Worm (Caenorhabditis elegans) whole organism, young adult: ENCODE data around the gene ddl-2.

Experiments
- F22D6.2 ChIP-seq: sonication (generic microtip); optimal IDR thresholded peaks from 2 replicates; lab custom pipeline; 2016; ENCODE audit warnings: mild to moderate bottlenecking, missing genetic modification characterization, missing compliant biosample characterization
- F37B4.10 ChIP-seq: fragments of 200-800 bp; sonication (Bioruptor generic); IDR thresholded peaks from 2 replicates; pipeline ENCODE4 v1.3.6; 2022; ENCODE audit warnings: missing genetic modification characterization, missing compliant biosample characterization
- F39B2.1 ChIP-seq: fragments of 200-800 bp; sonication (Bioruptor generic); IDR thresholded peaks from 2 replicates; pipeline ENCODE4 v1.3.6; 2022; ENCODE audit warnings: missing genetic modification reagents, missing genetic modification characterization, missing compliant biosample characterization
- F57C9.4 ChIP-seq: sonication (generic microtip); optimal IDR thresholded peaks from 2 replicates; lab custom pipeline; 2017; ENCODE audit warnings: mild to moderate bottlenecking, missing genetic modification characterization, missing compliant biosample characterization
- K12H6.12 ChIP-seq: fragments of 200-800 bp; sonication (Bioruptor generic); optimal IDR thresholded peaks from 2 replicates; lab custom pipeline; 2018; ENCODE audit warnings: mild to moderate bottlenecking, missing genetic modification characterization, missing compliant biosample characterization
- T07F8.4 ChIP-seq: sonication (generic microtip); optimal IDR thresholded peaks from 2 replicates; lab custom pipeline; 2016; ENCODE audit warnings: mild to moderate bottlenecking, missing genetic modification characterization, moderate library complexity, missing compliant biosample characterization
- T26A5.8 ChIP-seq: sonication (generic microtip); optimal IDR thresholded peaks from 2 replicates; lab custom pipeline; 2016; ENCODE audit warnings: missing genetic modification characterization, missing compliant biosample characterization
- ama-1 ChIP-seq, 3 experiments: fragments of 150-350 bp in 1 of 3; sonication (generic microtip) in 2 of 3; optimal IDR thresholded peaks; 2 replicates each; lab custom pipeline; 2014 to 2018; ENCODE audit warnings: missing biosample characterization in 2 of 3, missing genetic modification characterization in 2 of 3, missing genetic modification reagents in 2 of 3
- attf-5 ChIP-seq: fragments of 200-800 bp; sonication (Bioruptor generic); optimal IDR thresholded peaks from 2 replicates; lab custom pipeline; 2018; ENCODE audit warnings: mild to moderate bottlenecking, missing genetic modification characterization, missing compliant biosample characterization
- attf-6 ChIP-seq: fragments of 200-800 bp; sonication (Bioruptor generic); IDR thresholded peaks from 2 replicates; pipeline ENCODE4 v1.3.6; 2022; ENCODE audit warnings: missing genetic modification reagents, missing genetic modification characterization, missing compliant biosample characterization
- cebp-2 ChIP-seq: fragments of 200-800 bp; sonication (Bioruptor generic); IDR thresholded peaks from 2 replicates; pipeline ENCODE4 v1.3.6; 2022; ENCODE audit warnings: missing genetic modification characterization, missing compliant biosample characterization
- ceh-79 ChIP-seq: sonication (generic microtip); optimal IDR thresholded peaks from 2 replicates; lab custom pipeline; 2017; ENCODE audit warnings: mild to moderate bottlenecking, missing genetic modification characterization, missing compliant biosample characterization
- dpff-1 ChIP-seq: sonication (generic microtip); optimal IDR thresholded peaks from 2 replicates; lab custom pipeline; 2017; ENCODE audit warnings: mild to moderate bottlenecking, missing genetic modification characterization, missing compliant biosample characterization
- efl-1 ChIP-seq: fragments of 150-350 bp; optimal IDR thresholded peaks from 2 replicates; lab custom pipeline; 2014; ENCODE audit warnings: missing biosample characterization, missing genetic modification reagents, missing genetic modification characterization
- egl-18 ChIP-seq: fragments of 200-800 bp; sonication (Bioruptor generic); IDR thresholded peaks from 2 replicates; pipeline ENCODE4 v1.3.6; 2022; ENCODE audit warnings: missing genetic modification reagents, missing genetic modification characterization, missing compliant biosample characterization
- egrh-3 ChIP-seq: fragments of 200-800 bp; sonication (Bioruptor generic); IDR thresholded peaks from 2 replicates; pipeline ENCODE4 v1.3.6; 2022; ENCODE audit warnings: missing genetic modification reagents, missing genetic modification characterization, missing compliant biosample characterization
- ekl-4 ChIP-seq: fragments of 200-800 bp; sonication (Bioruptor generic); IDR thresholded peaks from 2 replicates; pipeline ENCODE4 v1.3.6; 2022; ENCODE audit warnings: missing genetic modification reagents, missing genetic modification characterization, missing compliant biosample characterization
- him-1 ChIP-seq: sonication (generic microtip); optimal IDR thresholded peaks from 2 replicates; lab custom pipeline; 2016; ENCODE audit warnings: missing genotype, missing genetic modification reagents, missing genetic modification characterization, missing compliant biosample characterization
- hsf-1 ChIP-seq: fragments of 200-800 bp; sonication (Bioruptor generic); IDR thresholded peaks from 2 replicates; pipeline ENCODE4 v1.3.6; 2022; ENCODE audit warnings: missing genetic modification reagents, missing genetic modification characterization, missing compliant biosample characterization
- lin-40 ChIP-seq: sonication (generic microtip); optimal IDR thresholded peaks from 2 replicates; lab custom pipeline; 2016; ENCODE audit warnings: missing genetic modification characterization, mild to moderate bottlenecking, missing compliant biosample characterization, missing genotype, missing genetic modification reagents
- lin-54 ChIP-seq: fragments of 200-800 bp; sonication (Bioruptor generic); optimal IDR thresholded peaks from 2 replicates; lab custom pipeline; 2018; ENCODE audit warnings: mild to moderate bottlenecking, missing genetic modification characterization, missing compliant biosample characterization
- madf-8 ChIP-seq: fragments of 200-800 bp; sonication (Bioruptor generic); conservative IDR thresholded peaks from 2 replicates; pipeline ENCODE4 v1.3.6; 2022; ENCODE audit warnings: missing genetic modification reagents, missing genetic modification characterization, missing compliant biosample characterization
- nhr-120 ChIP-seq: fragments of 200-800 bp; sonication (Bioruptor generic); IDR thresholded peaks from 2 replicates; pipeline ENCODE4 v1.3.6; 2022; ENCODE audit warnings: missing genetic modification characterization, missing compliant biosample characterization
- nhr-90 ChIP-seq: sonication (generic microtip); optimal IDR thresholded peaks from 2 replicates; lab custom pipeline; 2016; ENCODE audit warnings: missing genotype, mild to moderate bottlenecking, missing genetic modification characterization, missing compliant biosample characterization
- pha-4 ChIP-seq: fragments of 150-350 bp; sonication (generic microtip); optimal IDR thresholded peaks from 2 replicates; lab custom pipeline; 2014; ENCODE audit warnings: missing biosample characterization, missing genetic modification reagents, missing genetic modification characterization
- rcor-1 ChIP-seq: fragments of 200-800 bp; sonication (Bioruptor generic); IDR thresholded peaks from 2 replicates; pipeline ENCODE4 v1.3.6; 2022; ENCODE audit warnings: missing genetic modification reagents, missing genetic modification characterization, missing compliant biosample characterization
- repo-1 ChIP-seq: sonication (generic microtip); optimal IDR thresholded peaks from 2 replicates; lab custom pipeline; 2017; ENCODE audit warnings: mild to moderate bottlenecking, missing genetic modification characterization, missing compliant biosample characterization
- sdz-38 ChIP-seq: sonication (generic microtip); optimal IDR thresholded peaks from 2 replicates; lab custom pipeline; 2016; ENCODE audit warnings: missing genotype, missing genetic modification characterization, missing compliant biosample characterization
- snpc-1.3 ChIP-seq: sonication (generic microtip); optimal IDR thresholded peaks from 2 replicates; lab custom pipeline; 2017; ENCODE audit warnings: missing genetic modification characterization, mild to moderate bottlenecking, missing compliant biosample characterization, antibody characterized with exemption, moderate library complexity, missing genotype, missing genetic modification reagents; ENCODE audit not compliant: insufficient read depth
- sptf-2 ChIP-seq: fragments of 200-800 bp; sonication (Bioruptor generic); optimal IDR thresholded peaks from 2 replicates; lab custom pipeline; 2018; ENCODE audit warnings: mild to moderate bottlenecking, missing genetic modification characterization, missing compliant biosample characterization
- tbx-9 ChIP-seq: sonication (generic microtip); optimal IDR thresholded peaks from 2 replicates; lab custom pipeline; 2016; ENCODE audit warnings: borderline replicate concordance, missing genetic modification characterization, inconsistent platforms, missing compliant biosample characterization
- tlf-1 ChIP-seq: fragments of 200-800 bp; sonication (Bioruptor generic); optimal IDR thresholded peaks from 2 replicates; lab custom pipeline; 2018; ENCODE audit warnings: mild to moderate bottlenecking, missing genetic modification characterization, missing compliant biosample characterization
- zfh-2 ChIP-seq: fragments of 200-800 bp; sonication (Bioruptor generic); conservative IDR thresholded peaks from 2 replicates; pipeline ENCODE4 v1.3.6; 2022; ENCODE audit warnings: missing genetic modification reagents, missing genetic modification characterization, missing compliant biosample characterization
- zim-3 ChIP-seq: sonication (generic microtip); optimal IDR thresholded peaks from 2 replicates; lab custom pipeline; 2017; ENCODE audit warnings: mild to moderate bottlenecking, missing genetic modification characterization, moderate library complexity, missing compliant biosample characterization
- ztf-25 ChIP-seq: fragments of 200-800 bp; sonication (Bioruptor generic); IDR thresholded peaks from 2 replicates; pipeline ENCODE4 v1.3.6; 2022; ENCODE audit warnings: missing genetic modification reagents, missing genetic modification characterization, missing compliant biosample characterization
- ztf-28 ChIP-seq: fragments of 200-800 bp; sonication (Bioruptor generic); IDR thresholded peaks from 2 replicates; pipeline ENCODE4 v1.3.6; 2022; ENCODE audit warnings: missing genetic modification reagents, missing genetic modification characterization, missing compliant biosample characterization

ddl-2 gene

DNA sequence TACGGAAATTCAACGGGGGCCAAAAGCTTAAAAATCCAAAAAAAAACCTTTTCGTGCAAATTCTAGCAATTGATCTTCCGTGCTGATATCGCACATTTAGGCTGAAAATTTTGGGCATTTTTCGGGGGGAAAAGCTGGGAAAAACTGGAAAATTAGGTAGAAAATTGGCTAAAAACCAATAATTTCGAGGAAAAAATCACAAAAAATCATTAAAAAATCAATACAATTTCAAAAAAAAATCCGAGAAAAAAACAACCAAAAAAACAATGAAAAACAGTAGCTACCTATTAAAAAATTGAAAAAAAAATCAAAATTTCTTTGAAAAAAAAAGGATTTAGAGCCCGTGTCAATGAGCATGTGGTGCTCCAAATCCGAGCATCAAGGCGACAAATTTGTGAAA, 20.4 kb upstream of the ddl-2 start, which contains the start of gene Y48E1B.3:
Y48E1B.3 (minus strand) TSS at position 101 of the 400 bp plus-strand sequence.
- TF ChIP-seq snpc-1.3 (tag; lab: Kevin White, UChicago): no peak
- no peak for TF ChIP-seq sptf-2
- TF ChIP-seq ztf-25 (GFP tag; lab: Robert Waterston, UW): no peak
- no peak for TF ChIP-seq egl-18 (GFP tag; lab: Robert Waterston, UW)
- no peak for TF ChIP-seq pha-4

DNA sequence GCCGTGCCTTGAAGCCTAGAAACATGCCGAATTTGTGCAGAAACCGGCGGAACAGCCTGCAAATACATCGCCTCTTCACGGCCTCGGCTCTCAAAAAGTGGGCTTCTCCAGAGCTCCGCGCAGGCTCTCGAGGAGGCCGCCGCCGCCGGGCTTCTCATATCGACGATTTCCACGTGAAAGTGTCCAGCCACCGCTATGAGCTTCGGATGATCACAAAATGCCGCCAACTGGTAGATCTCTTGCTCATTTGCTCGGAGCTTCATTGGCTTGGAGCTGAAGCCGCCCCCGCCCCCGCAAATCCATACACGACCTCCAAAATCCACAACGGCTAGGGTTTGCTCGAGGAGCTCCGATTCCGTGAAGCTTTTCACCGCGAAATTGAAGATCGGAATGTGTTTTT, 13.1 kb upstream of the ddl-2 start:
- TF ChIP-seq egrh-3 (GFP tag; lab: Robert Waterston, UW) (peak; percentile 42; the same call in 1 of the 2 replicates), cebp-2 (GFP tag; lab: Robert Waterston, UW) (no peak), F37B4.10 (GFP tag; lab: Robert Waterston, UW) (0 out of 2 replicates have a peak, but pooled peaks have one; percentile 7)

DNA sequence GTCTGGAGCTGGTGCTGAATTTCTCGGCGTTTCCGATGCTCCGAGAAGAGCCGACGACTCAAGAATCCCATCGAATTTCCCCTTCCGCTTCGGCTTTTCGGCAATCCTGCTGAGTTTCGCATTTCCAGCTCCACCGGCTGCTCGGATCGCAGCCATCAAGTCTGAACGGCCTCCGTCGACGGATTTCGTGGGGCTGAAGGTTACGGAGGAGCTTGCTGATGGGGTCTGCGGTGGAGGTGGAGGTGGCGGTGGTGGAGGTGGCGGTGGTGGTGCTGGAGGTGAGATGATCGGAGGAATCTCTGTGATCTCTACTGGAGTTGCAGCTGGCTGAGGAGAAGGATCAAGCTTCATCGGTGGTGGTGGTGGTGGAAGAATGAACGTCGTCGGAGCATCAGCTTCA, 4.5 kb downstream of the ddl-2 start:
- TF ChIP-seq him-1 (tag; lab: Kevin White, UChicago) (no peak), egrh-3 (GFP tag; lab: Robert Waterston, UW) (peak; percentile 88), zfh-2 (GFP tag; lab: Robert Waterston, UW) (peak; percentile 93), ceh-79 (tag; lab: Kevin White, UChicago) (no peak), T26A5.8 (tag; lab: Kevin White, UChicago) (no peak), pha-4 (no peak), F39B2.1 (no peak), F22D6.2 (no peak), zim-3 (tag; lab: Kevin White, UChicago) (no peak), lin-54 (no peak), attf-5 (GFP tag; lab: Kevin White, UChicago) (no peak)
- TF ChIP-seq, all 124 proteins: peak for 2

DNA sequence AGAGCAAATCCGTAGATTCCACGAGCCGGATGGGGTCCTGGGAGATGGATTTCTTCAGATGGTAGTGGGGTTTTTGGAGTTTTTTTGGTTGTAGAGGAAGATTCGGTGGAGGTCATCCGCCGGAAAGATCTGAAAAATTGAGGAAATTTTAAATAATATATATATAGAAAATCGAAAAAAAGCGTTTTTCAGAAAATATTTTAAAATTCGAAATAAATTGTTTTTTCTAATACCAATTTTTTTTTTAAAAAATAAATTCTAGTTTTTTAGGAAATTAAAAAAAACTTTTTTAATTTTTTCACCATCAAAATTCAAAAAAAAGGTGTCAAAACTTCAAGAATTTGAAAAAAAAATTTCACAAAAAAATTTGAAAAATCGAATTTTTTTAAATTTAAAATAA, 6.5 kb downstream of the ddl-2 start, which contains the start of the genes noa-1 and Y48E1B.17:
noa-1 (minus strand) TSS at position 101 of the 400 bp plus-strand sequence.
Y48E1B.17 (minus strand) TSS at position 129 of the 400 bp plus-strand sequence.
- TF ChIP-seq tlf-1 (no peak), F57C9.4 (no peak), hsf-1 (GFP tag; lab: Robert Waterston, UW) (no peak), dpff-1 (tag; lab: Kevin White, UChicago) (no peak), attf-6 (no peak), repo-1 (no peak), rcor-1 (no peak), madf-8 (no peak), tbx-9 (no peak), F22D6.2 (no peak), T07F8.4 (tag; lab: Kevin White, UChicago) (no peak), ztf-25 (GFP tag; lab: Robert Waterston, UW) (no peak), ama-1 (optimal IDR thresholded peaks at IDR 0.05; lab: Kevin White, UChicago) (no peak), ama-1 (GFP tag; optimal IDR thresholded peaks at IDR 0.05; lab: Kevin White, UChicago) (no peak), ztf-28 (GFP tag; lab: Robert Waterston, UW) (no peak), K12H6.12 (tag; lab: Kevin White, UChicago) (no peak), nhr-90 (tag; lab: Kevin White, UChicago) (no peak)

DNA sequence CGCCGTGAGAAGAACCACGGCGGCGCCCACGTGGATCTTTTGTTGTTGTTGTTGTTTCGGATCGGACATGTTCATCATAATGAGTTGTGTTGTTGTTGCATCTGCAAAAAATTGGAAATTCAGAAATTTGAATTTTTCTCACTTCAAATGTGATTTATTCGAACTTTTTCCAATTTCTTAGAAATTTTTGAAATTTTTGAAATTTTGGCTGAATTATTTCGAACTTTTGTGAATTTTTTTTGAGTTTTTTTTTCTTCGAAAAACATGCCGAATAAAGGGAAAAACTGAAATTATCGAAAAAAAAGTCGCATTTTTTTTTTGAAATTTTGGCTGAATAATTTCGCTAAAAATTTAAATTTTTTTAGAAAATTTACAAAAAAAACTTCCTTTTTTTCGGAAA, 16.3 kb downstream of the ddl-2 start, which contains the start of gene snx-14:
snx-14 (minus strand) TSS at position 101 of the 400 bp plus-strand sequence.
- TF ChIP-seq lin-40 (tag; lab: Kevin White, UChicago) (no peak), nhr-120 (GFP tag; lab: Robert Waterston, UW) (no peak), sdz-38 (no peak), efl-1 (no peak), ekl-4 (GFP tag; lab: Robert Waterston, UW) (no peak), F22D6.2 (no peak)
- TF ChIP-seq, all 124 proteins: peak for 0
